Worm (Caenorhabditis elegans) whole organism, L3 larva: ENCODE data around the gene scl-12.
A peak's percentile ranks its signal among the peaks of the same experiment; 100 is the strongest.

Experiments
- R02D3.7 ChIP-seq: fragments of 150-350 bp; optimal IDR thresholded peaks from 2 replicates; lab custom pipeline; 2014; ENCODE audit warnings: missing biosample characterization, missing genetic modification characterization
- ZK546.5 ChIP-seq: sonication (generic microtip); optimal IDR thresholded peaks from 2 replicates; lab custom pipeline; 2017; ENCODE audit warnings: missing biosample characterization, missing genetic modification characterization
- ama-1 ChIP-seq: fragments of 150-350 bp; optimal IDR thresholded peaks from 2 replicates; lab custom pipeline; 2018
- ceh-16 ChIP-seq: sonication (generic microtip); optimal IDR thresholded peaks from 2 replicates; lab custom pipeline; 2017; ENCODE audit warnings: missing biosample characterization, missing genetic modification characterization
- ceh-82 ChIP-seq: fragments of 150-350 bp; optimal IDR thresholded peaks from 2 replicates; lab custom pipeline; 2014; ENCODE audit warnings: missing biosample characterization, missing genetic modification characterization
- egl-27 ChIP-seq: sonication (generic microtip); optimal IDR thresholded peaks from 4 replicates; lab custom pipeline; 2017; ENCODE audit warnings: missing biosample characterization, missing genetic modification reagents, missing genetic modification characterization
- egl-5 ChIP-seq: fragments of 150-350 bp; optimal IDR thresholded peaks from 2 replicates; lab custom pipeline; 2017; ENCODE audit warnings: missing biosample characterization, missing genetic modification reagents, missing genetic modification characterization, inconsistent platforms
- elt-2 ChIP-seq: sonication (generic microtip); optimal IDR thresholded peaks from 2 replicates; lab custom pipeline; 2016; ENCODE audit warnings: missing genetic modification reagents, mild to moderate bottlenecking, missing genetic modification characterization, missing compliant biosample characterization
- fkh-10 ChIP-seq: sonication (generic microtip); optimal IDR thresholded peaks from 2 replicates; lab custom pipeline; 2017; ENCODE audit warnings: missing biosample characterization, missing genetic modification reagents, missing genetic modification characterization
- fos-1 ChIP-seq: fragments of 150-350 bp; optimal IDR thresholded peaks from 2 replicates; lab custom pipeline; 2014; ENCODE audit warnings: missing biosample characterization, missing genetic modification characterization
- jun-1 ChIP-seq: fragments of 150-350 bp; optimal IDR thresholded peaks from 2 replicates; lab custom pipeline; 2014; ENCODE audit warnings: missing biosample characterization, missing genetic modification reagents, missing genetic modification characterization
- lin-15B ChIP-seq: fragments of 150-350 bp; optimal IDR thresholded peaks from 2 replicates; lab custom pipeline; 2014; ENCODE audit warnings: missing biosample characterization, missing genetic modification characterization
- lin-39 ChIP-seq: fragments of 150-350 bp; optimal IDR thresholded peaks from 2 replicates; lab custom pipeline; 2018; ENCODE audit warnings: missing biosample characterization, missing genetic modification reagents, missing genetic modification characterization
- lsy-12 ChIP-seq: sonication (generic microtip); optimal IDR thresholded peaks from 2 replicates; lab custom pipeline; 2016; ENCODE audit warnings: mild to moderate bottlenecking, missing genetic modification characterization, missing compliant biosample characterization
- mdl-1 ChIP-seq: fragments of 150-350 bp; optimal IDR thresholded peaks from 2 replicates; lab custom pipeline; 2014; ENCODE audit warnings: missing biosample characterization, missing genetic modification characterization
- mml-1 ChIP-seq: fragments of 150-350 bp; sonication (generic microtip); optimal IDR thresholded peaks from 3 replicates; lab custom pipeline; 2014; ENCODE audit warnings: missing biosample characterization, missing genetic modification characterization
- nfya-1 ChIP-seq: sonication (generic microtip); optimal IDR thresholded peaks from 2 replicates; lab custom pipeline; 2017; ENCODE audit warnings: missing genetic modification characterization, mild to moderate bottlenecking, missing compliant biosample characterization, antibody characterized with exemption, moderate library complexity; ENCODE audit not compliant: insufficient read depth
- nhr-11 ChIP-seq: fragments of 150-350 bp; optimal IDR thresholded peaks from 2 replicates; lab custom pipeline; 2014; ENCODE audit warnings: missing biosample characterization, missing genetic modification characterization
- nhr-12 ChIP-seq: fragments of 150-350 bp; optimal IDR thresholded peaks from 2 replicates; lab custom pipeline; 2014; ENCODE audit warnings: missing biosample characterization, missing genetic modification characterization
- nhr-23 ChIP-seq: fragments of 150-350 bp; optimal IDR thresholded peaks from 2 replicates; lab custom pipeline; 2014; ENCODE audit warnings: missing biosample characterization, missing genetic modification reagents, missing genetic modification characterization
- nhr-237 ChIP-seq: fragments of 150-350 bp; optimal IDR thresholded peaks from 2 replicates; lab custom pipeline; 2014; ENCODE audit warnings: missing biosample characterization, missing genetic modification characterization
- nhr-25 ChIP-seq: sonication (generic microtip); optimal IDR thresholded peaks from 2 replicates; lab custom pipeline; 2017; ENCODE audit warnings: missing biosample characterization, missing genetic modification characterization
- nhr-28 ChIP-seq: fragments of 150-350 bp; optimal IDR thresholded peaks from 2 replicates; lab custom pipeline; 2014; ENCODE audit warnings: missing biosample characterization, missing genetic modification characterization
- nhr-43 ChIP-seq: sonication (generic microtip); optimal IDR thresholded peaks from 2 replicates; lab custom pipeline; 2016; ENCODE audit warnings: mild to moderate bottlenecking, missing genetic modification characterization, missing compliant biosample characterization; ENCODE audit not compliant: poor library complexity, severe bottlenecking
- nhr-67 ChIP-seq: fragments of 150-350 bp; optimal IDR thresholded peaks from 2 replicates; lab custom pipeline; 2014; ENCODE audit warnings: missing biosample characterization, missing genetic modification characterization
- nhr-76 ChIP-seq: fragments of 150-350 bp; sonication (generic microtip); optimal IDR thresholded peaks from 5 replicates; lab custom pipeline; 2014; ENCODE audit warnings: missing biosample characterization, missing genetic modification characterization
- nhr-77 ChIP-seq: fragments of 150-350 bp; optimal IDR thresholded peaks from 2 replicates; lab custom pipeline; 2014; ENCODE audit warnings: missing biosample characterization, missing genetic modification characterization
- pha-4 ChIP-seq: fragments of 150-350 bp; optimal IDR thresholded peaks from 2 replicates; lab custom pipeline; 2014; ENCODE audit warnings: missing biosample characterization, missing genetic modification reagents, missing genetic modification characterization
- pqm-1 ChIP-seq: fragments of 150-350 bp; optimal IDR thresholded peaks from 2 replicates; lab custom pipeline; 2017; ENCODE audit warnings: missing biosample characterization, missing genetic modification characterization, inconsistent platforms
- tbx-2 ChIP-seq: sonication (generic microtip); optimal IDR thresholded peaks from 2 replicates; lab custom pipeline; 2016; ENCODE audit warnings: mild to moderate bottlenecking, missing genetic modification characterization, missing compliant biosample characterization
- unc-39 ChIP-seq: sonication (generic microtip); optimal IDR thresholded peaks from 4 replicates; lab custom pipeline; 2017; ENCODE audit warnings: missing biosample characterization, missing genetic modification characterization
- unc-62 ChIP-seq: fragments of 150-350 bp; sonication (generic microtip); optimal IDR thresholded peaks from 4 replicates; lab custom pipeline; 2014; ENCODE audit warnings: missing biosample characterization, missing genetic modification reagents, missing genetic modification characterization
- zag-1 ChIP-seq: fragments of 150-350 bp; optimal IDR thresholded peaks from 2 replicates; lab custom pipeline; 2014; ENCODE audit warnings: missing biosample characterization, missing genetic modification characterization
- ztf-11 ChIP-seq: fragments of 150-350 bp; optimal IDR thresholded peaks from 2 replicates; lab custom pipeline; 2014; ENCODE audit warnings: missing biosample characterization, missing genetic modification characterization
- ztf-4 ChIP-seq: fragments of 150-350 bp; optimal IDR thresholded peaks from 2 replicates; lab custom pipeline; 2014; ENCODE audit warnings: missing biosample characterization, missing genetic modification characterization

scl-12 gene

ce11 chrV:3843926-3844325 is 31.5 kb downstream of the scl-12 start, which contains the start of gene ugt-32:
TSS of gene ugt-32 (minus strand) at chrV:3844007.
- peak; percentile 85 for TF ChIP-seq pqm-1
- TF ChIP-seq nhr-23 (tag; lab: Kevin White, UChicago): no peak
- TF ChIP-seq ZK546.5: no peak
- no peak for TF ChIP-seq nhr-28 (tag; lab: Kevin White, UChicago)
- TF ChIP-seq egl-5: no peak
- TF ChIP-seq zag-1 (tag; lab: Kevin White, UChicago): no peak
- TF ChIP-seq elt-2 (tag; lab: Kevin White, UChicago): peak; percentile 7
- no peak for TF ChIP-seq mdl-1 (tag; lab: Kevin White, UChicago)
- no peak for TF ChIP-seq fos-1
- TF ChIP-seq, all 47 proteins: peak for 2

ce11 chrV:3847268-3847667 is 34.9 kb downstream of the scl-12 start, which contains the start of gene nhr-185:
TSS of gene nhr-185 (minus strand) at chrV:3847368.
- TF ChIP-seq fos-1 (no peak), nhr-12 (no peak), mdl-1 (tag; lab: Kevin White, UChicago) (no peak), ama-1 (lab: Kevin White, UChicago) (no peak), unc-62 (no peak), egl-27 (tag; lab: Kevin White, UChicago) (no peak), nhr-67 (tag; lab: Kevin White, UChicago) (no peak), nhr-25 (no peak), nhr-43 (tag; lab: Kevin White, UChicago) (no peak), nfya-1 (no peak), ztf-4 (tag; lab: Kevin White, UChicago) (no peak), lin-15B (no peak), lin-39 (no peak), nhr-77 (no peak), unc-39 (tag; lab: Kevin White, UChicago) (no peak)
- TF ChIP-seq, all 47 proteins: peak for 0

ce11 chrV:3851760-3852159 is 39.4 kb downstream of the scl-12 start:
- no peak for TF ChIP-seq nfya-1
- peak; percentile 26 for TF ChIP-seq jun-1 (tag; lab: Kevin White, UChicago)
- peak; percentile 19 for TF ChIP-seq pha-4
- no peak for TF ChIP-seq nhr-43 (tag; lab: Kevin White, UChicago)
- TF ChIP-seq fkh-10 (GFP tag; lab: Kevin White, UChicago): no peak
- peak; percentile 79 for TF ChIP-seq pqm-1
- no peak for TF ChIP-seq R02D3.7
- TF ChIP-seq elt-2 (tag; lab: Kevin White, UChicago): peak; percentile 81

ce11 chrV:3854847-3855246 is 42.5 kb downstream of the scl-12 start, which contains the start of gene nhr-186:
TSS of gene nhr-186 (minus strand) at chrV:3854947.
- TF ChIP-seq ztf-11 (tag; lab: Kevin White, UChicago) (no peak), ceh-82 (no peak)

- TF ChIP-seq mml-1 (tag; lab: Kevin White, UChicago) (no peak), nhr-43 (tag; lab: Kevin White, UChicago) (no peak), pqm-1 (no peak), nhr-237 (tag; lab: Kevin White, UChicago) (no peak), tbx-2 (tag; lab: Kevin White, UChicago) (no peak), ztf-4 (tag; lab: Kevin White, UChicago) (no peak), fkh-10 (GFP tag; lab: Kevin White, UChicago) (no peak), unc-62 (no peak), pha-4 (no peak), fos-1 (no peak), nhr-12 (no peak), nhr-11 (no peak), zag-1 (tag; lab: Kevin White, UChicago) (no peak), ceh-16 (tag; lab: Kevin White, UChicago) (no peak), lsy-12 (tag; lab: Kevin White, UChicago) (no peak), ceh-82 (no peak), nhr-76 (tag; lab: Kevin White, UChicago) (no peak)
Observed at ce11 chrV:3855916-3856315, 43.5 kb downstream of the scl-12 start.
